Worm (Caenorhabditis elegans) whole organism, young adult: Measurements from ENCODE around the gene F40F9.3.

Experiments
- ets-4 ChIP-seq: fragments of 200-800 bp; sonication (Bioruptor generic); optimal IDR thresholded peaks from 2 replicates; lab custom pipeline; 2018; ENCODE audit warnings: mild to moderate bottlenecking, missing genetic modification characterization, missing compliant biosample characterization
- hmg-1.2 ChIP-seq: fragments of 200-800 bp; sonication (Bioruptor generic); IDR thresholded peaks from 2 replicates; pipeline ENCODE4 v1.3.6; 2022; ENCODE audit warnings: missing genetic modification reagents, missing genetic modification characterization, missing compliant biosample characterization
- nhr-80 ChIP-seq: sonication (generic microtip); optimal IDR thresholded peaks from 2 replicates; lab custom pipeline; 2016; ENCODE audit warnings: missing genetic modification characterization, missing compliant biosample characterization
- unc-62 ChIP-seq: fragments of 150-350 bp; optimal IDR thresholded peaks from 2 replicates; lab custom pipeline; 2014; ENCODE audit warnings: missing biosample characterization, missing genetic modification reagents, missing genetic modification characterization
- zfh-2 ChIP-seq: fragments of 200-800 bp; sonication (Bioruptor generic); conservative IDR thresholded peaks from 2 replicates; pipeline ENCODE4 v1.3.6; 2022; ENCODE audit warnings: missing genetic modification reagents, missing genetic modification characterization, missing compliant biosample characterization
- ztf-22 ChIP-seq: fragments of 200-800 bp; sonication (Bioruptor generic); optimal IDR thresholded peaks from 2 replicates; lab custom pipeline; 2018; ENCODE audit warnings: mild to moderate bottlenecking, missing genetic modification characterization, moderate library complexity, missing compliant biosample characterization

DNA sequence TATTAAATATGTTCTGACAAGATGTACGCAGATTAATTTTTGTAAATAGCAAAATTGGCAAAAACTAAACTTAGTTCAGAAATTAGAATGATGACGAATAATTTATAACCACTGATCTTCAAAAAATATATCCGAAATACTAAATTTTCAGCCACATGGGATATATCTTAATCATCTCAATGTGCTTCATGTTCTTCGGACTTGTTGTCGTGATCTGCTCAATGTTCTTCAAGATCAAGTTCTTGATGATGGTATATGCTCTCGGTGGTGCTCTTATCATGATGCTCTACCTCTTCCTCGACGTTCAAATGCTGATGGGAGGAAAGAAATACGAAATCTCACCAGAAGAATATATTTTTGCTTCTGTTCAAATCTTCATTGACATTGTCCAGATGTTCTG lies 8.4 kb upstream of the F40F9.3 start:
- TF ChIP-seq ztf-22 (GFP tag; lab: Kevin White, UChicago) (no peak), nhr-80 (tag; lab: Kevin White, UChicago) (no peak), unc-62 (GFP tag; lab: Kevin White, UChicago) (no peak), zfh-2 (GFP tag; lab: Robert Waterston, UW) (no peak), hmg-1.2 (no peak), ets-4 (no peak)
